Fruit fly (Drosophila melanogaster): Measurements from ENCODE around the gene unc-13-4A.

unc-13-4A gene

dm6 chr3L:7361095-7361522, 48.4 kb upstream of the unc-13-4A start (continued):
- TF ChIP-seq sima (GFP tag; optimal IDR thresholded peaks at IDR 0.05) (no peak), CHES-1-like (GFP tag; optimal IDR thresholded peaks at IDR 0.05) (no peak), Deaf1 (tag; optimal IDR thresholded peaks at IDR 0.05) (peak; percentile 41), crp (GFP tag; optimal IDR thresholded peaks at IDR 0.05) (no peak), CG10654 (GFP tag; optimal IDR thresholded peaks at IDR 0.05) (no peak), emc (GFP tag; optimal IDR thresholded peaks at IDR 0.05) (no peak), Doc3 (GFP tag; IDR thresholded peaks at IDR 0.05; ENCODE audit: partially characterized antibody) (no peak), Blimp-1 (GFP tag; optimal IDR thresholded peaks at IDR 0.05) (peak; percentile 33), vnd (GFP tag; IDR thresholded peaks at IDR 0.05; ENCODE audit: partially characterized antibody) (no peak), Dad (GFP tag; optimal IDR thresholded peaks at IDR 0.05) (peak; percentile 23), Ssrp (tag; optimal IDR thresholded peaks at IDR 0.05) (no peak), NFAT (GFP tag; IDR thresholded peaks at IDR 0.05) (no peak), CG12942 (GFP tag; optimal IDR thresholded peaks at IDR 0.05) (no peak), Rx (GFP tag; IDR thresholded peaks at IDR 0.05) (no peak), fru (optimal IDR thresholded peaks at IDR 0.05) (no peak), Mad (GFP tag; optimal IDR thresholded peaks at IDR 0.05) (no peak), mam (GFP tag; optimal IDR thresholded peaks at IDR 0.05) (no peak), Asciz (GFP tag; optimal IDR thresholded peaks at IDR 0.05) (peak; percentile 59), CG3065 (GFP tag; optimal IDR thresholded peaks at IDR 0.05) (no peak), cwo (GFP tag; optimal IDR thresholded peaks at IDR 0.05) (peak; percentile 71), D (optimal IDR thresholded peaks at IDR 0.05) (no peak), D (GFP tag; optimal IDR thresholded peaks at IDR 0.05) (no peak), Optix (GFP tag; IDR thresholded peaks at IDR 0.05) (no peak), Hand (GFP tag; optimal IDR thresholded peaks at IDR 0.05) (no peak), CG12391 (tag; optimal IDR thresholded peaks at IDR 0.05) (no peak), CG10274 (GFP tag; optimal IDR thresholded peaks at IDR 0.05) (no peak), dati (GFP tag; IDR thresholded peaks at IDR 0.05) (no peak), gsb-n (tag; optimal IDR thresholded peaks at IDR 0.05) (peak; percentile 30), CG9609 (GFP tag; optimal IDR thresholded peaks at IDR 0.05) (no peak), Fer2 (tag; optimal IDR thresholded peaks at IDR 0.05) (no peak), h (optimal IDR thresholded peaks at IDR 0.05) (no peak), chn (GFP tag; optimal IDR thresholded peaks at IDR 0.05) (no peak), CG9876 (GFP tag; optimal IDR thresholded peaks at IDR 0.05) (no peak), stc (GFP tag; IDR thresholded peaks at IDR 0.05) (peak; percentile 38; the same call in 1 of the 2 replicates), ase (GFP tag; IDR thresholded peaks at IDR 0.05) (no peak), br (optimal IDR thresholded peaks at IDR 0.05) (no peak), CG12299 (tag; optimal IDR thresholded peaks at IDR 0.05) (no peak), inv (GFP tag; IDR thresholded peaks at IDR 0.05; ENCODE audit: partially characterized antibody) (no peak), CG8290 (GFP tag; optimal IDR thresholded peaks at IDR 0.05) (no peak), CG8290 (tag; optimal IDR thresholded peaks at IDR 0.05) (peak in 1 of 2 experiments; percentile 8), CG1792 (GFP tag; optimal IDR thresholded peaks at IDR 0.05) (no peak), Lhr (GFP tag; optimal IDR thresholded peaks at IDR 0.05) (no peak), CG34224 (GFP tag; IDR thresholded peaks at IDR 0.05; ENCODE audit: partially characterized antibody) (no peak), fu2 (GFP tag; optimal IDR thresholded peaks at IDR 0.05) (no peak), eyg (GFP tag; optimal IDR thresholded peaks at IDR 0.05) (no peak), Mes4 (GFP tag; optimal IDR thresholded peaks at IDR 0.05) (no peak), CG4360 (GFP tag; IDR thresholded peaks at IDR 0.05) (no peak), ap (GFP tag; IDR thresholded peaks at IDR 0.05) (no peak), CG16779 (GFP tag; IDR thresholded peaks at IDR 0.05) (no peak), CrebB (tag; optimal IDR thresholded peaks at IDR 0.05) (no peak), CG8765 (GFP tag; IDR thresholded peaks at IDR 0.05) (no peak), run (tag; optimal IDR thresholded peaks at IDR 0.05) (no peak), pnt (GFP tag; optimal IDR thresholded peaks at IDR 0.05) (no peak), mld (GFP tag; IDR thresholded peaks at IDR 0.05; ENCODE audit: partially characterized antibody) (no peak)
